Fruit fly (Drosophila melanogaster) whole organism, embryonic: ENCODE data around the gene shd.
A peak's percentile ranks its signal among the peaks of the same experiment; 100 is the strongest.

Experiments
- Abd-B ChIP-seq: fragments of 200-800 bp; sonication (Bioruptor generic); optimal IDR thresholded peaks from 2 replicates; lab custom pipeline; 2018; ENCODE audit warnings: missing biosample characterization, mild to moderate bottlenecking, missing genetic modification characterization, moderate library complexity
- B-H1 ChIP-seq: fragments of 200-800 bp; sonication (Bioruptor generic); IDR thresholded peaks from 3 replicates; pipeline ENCODE4 v1.3.6; 2022; ENCODE audit warnings: missing biosample characterization, missing genetic modification characterization
- BEAF-32 ChIP-seq: fragments of 200-800 bp; sonication (Bioruptor generic); optimal IDR thresholded peaks from 3 replicates; lab custom pipeline; 2017; ENCODE audit warnings: missing biosample characterization, missing genetic modification characterization, mild to moderate bottlenecking, moderate library complexity, missing genetic modification reagents
- Bdp1 ChIP-seq: fragments of 200-800 bp; sonication (Bioruptor generic); optimal IDR thresholded peaks from 3 replicates; lab custom pipeline; 2016; ENCODE audit warnings: missing biosample characterization, missing genetic modification characterization
- CG10147 ChIP-seq: fragments of 200-800 bp; sonication (Bioruptor generic); optimal IDR thresholded peaks from 2 replicates; lab custom pipeline; 2019; ENCODE audit warnings: missing biosample characterization, mild to moderate bottlenecking, missing genetic modification characterization, moderate library complexity
- CG11560 ChIP-seq: fragments of 200-800 bp; sonication (Bioruptor generic); IDR thresholded peaks from 3 replicates; pipeline ENCODE4 v1.3.6; 2022; ENCODE audit warnings: missing biosample characterization, missing genetic modification characterization
- CG15479 ChIP-seq: fragments of 200-800 bp; sonication (Bioruptor generic); optimal IDR thresholded peaks from 3 replicates; lab custom pipeline; 2019; ENCODE audit warnings: missing biosample characterization, mild to moderate bottlenecking, missing genetic modification characterization, moderate library complexity
- CG1603 ChIP-seq: fragments of 200-800 bp; sonication (Bioruptor generic); optimal IDR thresholded peaks from 2 replicates; lab custom pipeline; 2019; ENCODE audit warnings: missing biosample characterization, mild to moderate bottlenecking, missing genetic modification characterization, moderate library complexity
- CG16863 ChIP-seq: fragments of 200-800 bp; sonication (Bioruptor generic); optimal IDR thresholded peaks from 3 replicates; lab custom pipeline; 2016; ENCODE audit warnings: missing biosample characterization, missing genetic modification characterization
- CG18262 ChIP-seq: fragments of 200-800 bp; optimal IDR thresholded peaks from 3 replicates; lab custom pipeline; 2019; ENCODE audit warnings: missing biosample characterization, mild to moderate bottlenecking, missing genetic modification characterization, moderate library complexity
- CG2712 ChIP-seq: fragments of 200-800 bp; optimal IDR thresholded peaks from 3 replicates; lab custom pipeline; 2019; ENCODE audit warnings: missing biosample characterization, mild to moderate bottlenecking, missing genetic modification characterization, moderate library complexity
- CG3163 ChIP-seq: fragments of 200-800 bp; sonication (Bioruptor generic); optimal IDR thresholded peaks from 3 replicates; lab custom pipeline; 2016; ENCODE audit warnings: missing biosample characterization, missing genetic modification characterization
- CG32532 ChIP-seq: fragments of 200-800 bp; sonication (Bioruptor generic); IDR thresholded peaks from 2 replicates; pipeline ENCODE4 v1.3.6; 2022; ENCODE audit warnings: missing biosample characterization, missing genetic modification characterization
- CG32767 ChIP-seq: fragments of 200-800 bp; sonication (Bioruptor generic); IDR thresholded peaks from 2 replicates; pipeline ENCODE4 v1.3.6; 2022; ENCODE audit warnings: missing biosample characterization, missing genetic modification characterization
- CG4617 ChIP-seq: fragments of 200-800 bp; sonication (Bioruptor generic); optimal IDR thresholded peaks from 3 replicates; lab custom pipeline; 2016; ENCODE audit warnings: missing biosample characterization, missing genetic modification characterization, borderline replicate concordance
- CG6175 ChIP-seq: fragments of 200-800 bp; sonication (Bioruptor generic); IDR thresholded peaks from 3 replicates; pipeline ENCODE4 v1.3.6; 2022; ENCODE audit warnings: missing biosample characterization, missing genetic modification characterization
- CG8478 ChIP-seq: fragments of >200 bp; optimal IDR thresholded peaks from 2 replicates; lab custom pipeline; 2018
- CG9817 ChIP-seq: fragments of 200-800 bp; sonication (Bioruptor generic); optimal IDR thresholded peaks from 2 replicates; lab custom pipeline; 2018; ENCODE audit warnings: missing biosample characterization, mild to moderate bottlenecking, missing genetic modification characterization, moderate library complexity
- CG9876 ChIP-seq: fragments of 200-800 bp; sonication (Bioruptor generic); optimal IDR thresholded peaks from 2 replicates; lab custom pipeline; 2016; ENCODE audit warnings: missing biosample characterization, missing genetic modification characterization
- Camta ChIP-seq: fragments of 200-800 bp; sonication (Bioruptor generic); optimal IDR thresholded peaks from 2 replicates; lab custom pipeline; 2016; ENCODE audit warnings: missing biosample characterization, missing genetic modification characterization
- CoRest ChIP-seq: fragments of 200-800 bp; sonication (Bioruptor generic); optimal IDR thresholded peaks from 3 replicates; lab custom pipeline; 2018; ENCODE audit warnings: missing biosample characterization, mild to moderate bottlenecking, missing genetic modification characterization, moderate library complexity
- Dbx ChIP-seq: fragments of 200-800 bp; sonication (Bioruptor generic); IDR thresholded peaks from 3 replicates; pipeline ENCODE4 v1.3.6; 2022; ENCODE audit warnings: missing biosample characterization, missing genetic modification characterization
- Dp ChIP-seq: fragments of 200-800 bp; sonication (Bioruptor generic); optimal IDR thresholded peaks from 2 replicates; lab custom pipeline; 2018; ENCODE audit warnings: missing biosample characterization, mild to moderate bottlenecking, missing genetic modification characterization, moderate library complexity
- Eip74EF ChIP-seq, 2 experiments: fragments of 200-800 bp in 1 of 2; fragments of >200 bp in 1 of 2; sonication (Bioruptor generic) in 1 of 2; optimal IDR thresholded peaks; 2 replicates each; lab custom pipeline; 2017 to 2019; ENCODE audit warnings: missing biosample characterization in 2 of 2, missing genetic modification characterization in 2 of 2, mild to moderate bottlenecking in 1 of 2, moderate library complexity in 1 of 2
- Gug ChIP-seq: fragments of 200-800 bp; sonication (Bioruptor generic); IDR thresholded peaks from 4 replicates; pipeline ENCODE4 v1.3.6; 2022; ENCODE audit warnings: missing biosample characterization, missing genetic modification characterization
- H2.0 ChIP-seq: fragments of 200-800 bp; sonication (Bioruptor generic); IDR thresholded peaks from 2 replicates; pipeline ENCODE4 v1.3.6; 2022; ENCODE audit warnings: missing biosample characterization, missing genetic modification characterization
- HLHmδ ChIP-seq: fragments of 200-800 bp; sonication (Bioruptor generic); optimal IDR thresholded peaks from 2 replicates; lab custom pipeline; 2018; ENCODE audit warnings: missing biosample characterization, mild to moderate bottlenecking, missing genetic modification characterization, moderate library complexity
- Hey ChIP-seq: fragments of 200-800 bp; sonication (Bioruptor generic); optimal IDR thresholded peaks from 3 replicates; lab custom pipeline; 2018; ENCODE audit warnings: missing biosample characterization, mild to moderate bottlenecking, missing genetic modification characterization
- Hmr ChIP-seq: fragments of 200-800 bp; sonication (Bioruptor generic); optimal IDR thresholded peaks from 3 replicates; lab custom pipeline; 2017; ENCODE audit warnings: mild to moderate bottlenecking, missing biosample characterization, missing genetic modification reagents, missing genetic modification characterization
- Hr3 ChIP-seq: fragments of 200-800 bp; sonication (Bioruptor generic); optimal IDR thresholded peaks from 3 replicates; lab custom pipeline; 2016; ENCODE audit warnings: missing biosample characterization, missing genetic modification characterization
- Med ChIP-seq: fragments of 200-800 bp; sonication (Bioruptor generic); peaks from one replicate; lab custom pipeline; 2016; ENCODE audit warnings: missing biosample characterization, missing genetic modification characterization, mild to moderate bottlenecking, inconsistent platforms, moderate library complexity
- NK7.1 ChIP-seq: fragments of 200-800 bp; sonication (Bioruptor generic); optimal IDR thresholded peaks from 3 replicates; lab custom pipeline; 2016; ENCODE audit warnings: missing biosample characterization, missing genetic modification characterization
- Six4 ChIP-seq: fragments of 200-800 bp; sonication (Bioruptor generic); optimal IDR thresholded peaks from 2 replicates; lab custom pipeline; 2016; ENCODE audit warnings: missing biosample characterization, missing genetic modification characterization
- Sry-δ ChIP-seq: fragments of 200-800 bp; sonication (Bioruptor generic); optimal IDR thresholded peaks from 2 replicates; lab custom pipeline; 2016; ENCODE audit warnings: missing biosample characterization, missing genetic modification characterization
- ac ChIP-seq: fragments of 200-800 bp; sonication (Bioruptor generic); optimal IDR thresholded peaks from 3 replicates; lab custom pipeline; 2017; ENCODE audit warnings: missing biosample characterization, mild to moderate bottlenecking, missing genetic modification characterization
- ase ChIP-seq: fragments of 200-800 bp; sonication (Bioruptor generic); IDR thresholded peaks from 3 replicates; pipeline ENCODE4 v1.3.6; 2022; ENCODE audit warnings: missing biosample characterization, missing genetic modification characterization
- ato ChIP-seq: fragments of 200-800 bp; sonication (Bioruptor generic); IDR thresholded peaks from 2 replicates; pipeline ENCODE4 v1.3.6; 2022; ENCODE audit warnings: missing biosample characterization, missing genetic modification characterization; ENCODE audit not compliant: partially characterized antibody
- bigmax ChIP-seq: fragments of 200-800 bp; sonication (Bioruptor generic); optimal IDR thresholded peaks from 2 replicates; lab custom pipeline; 2018; ENCODE audit warnings: missing biosample characterization, mild to moderate bottlenecking, missing genetic modification characterization
- br ChIP-seq: fragments of >200 bp; optimal IDR thresholded peaks from 2 replicates; lab custom pipeline; 2017
- chn ChIP-seq: fragments of 200-800 bp; sonication (Bioruptor generic); optimal IDR thresholded peaks from 2 replicates; lab custom pipeline; 2016; ENCODE audit warnings: missing biosample characterization, missing genetic modification characterization
- dmrt11E ChIP-seq: fragments of 200-800 bp; sonication (Bioruptor generic); optimal IDR thresholded peaks from 3 replicates; lab custom pipeline; 2018; ENCODE audit warnings: missing biosample characterization, mild to moderate bottlenecking, missing genetic modification characterization, moderate library complexity
- hth ChIP-seq: fragments of >200 bp; optimal IDR thresholded peaks from 2 replicates; lab custom pipeline; 2017; ENCODE audit warnings: inconsistent platforms
- mam ChIP-seq: fragments of 200-800 bp; sonication (Bioruptor generic); optimal IDR thresholded peaks from 3 replicates; lab custom pipeline; 2016; ENCODE audit warnings: missing biosample characterization, missing genetic modification characterization
- schlank ChIP-seq: fragments of 200-800 bp; sonication (Bioruptor generic); optimal IDR thresholded peaks from 2 replicates; lab custom pipeline; 2018; ENCODE audit warnings: missing biosample characterization, mild to moderate bottlenecking, missing genetic modification characterization
- stwl ChIP-seq: fragments of 200-800 bp; sonication (Bioruptor generic); optimal IDR thresholded peaks from 3 replicates; lab custom pipeline; 2018; ENCODE audit warnings: missing biosample characterization, mild to moderate bottlenecking, missing genetic modification characterization, moderate library complexity
- tin ChIP-seq: fragments of 200-800 bp; sonication (Bioruptor generic); optimal IDR thresholded peaks from 3 replicates; lab custom pipeline; 2016; ENCODE audit warnings: missing biosample characterization, missing genetic modification characterization
- trem ChIP-seq: fragments of 200-800 bp; optimal IDR thresholded peaks from 3 replicates; lab custom pipeline; 2019; ENCODE audit warnings: missing biosample characterization, mild to moderate bottlenecking, missing genetic modification characterization, moderate library complexity
- trh ChIP-seq: fragments of 200-800 bp; sonication (Bioruptor generic); optimal IDR thresholded peaks from 2 replicates; lab custom pipeline; 2016; ENCODE audit warnings: missing biosample characterization, missing genetic modification characterization
- twi ChIP-seq: fragments of 200-800 bp; optimal IDR thresholded peaks from 2 replicates; lab custom pipeline; 2019; ENCODE audit warnings: missing biosample characterization, mild to moderate bottlenecking, missing genetic modification characterization, moderate library complexity
- usp ChIP-seq: fragments of >200 bp; optimal IDR thresholded peaks from 2 replicates; lab custom pipeline; 2017; ENCODE audit warnings: missing biosample characterization, missing genetic modification characterization
- wdn ChIP-seq: fragments of 200-800 bp; sonication (Bioruptor generic); IDR thresholded peaks from 2 replicates; pipeline ENCODE4 v1.3.6; 2022; ENCODE audit warnings: missing biosample characterization, missing genetic modification characterization

The shd gene

DNA sequence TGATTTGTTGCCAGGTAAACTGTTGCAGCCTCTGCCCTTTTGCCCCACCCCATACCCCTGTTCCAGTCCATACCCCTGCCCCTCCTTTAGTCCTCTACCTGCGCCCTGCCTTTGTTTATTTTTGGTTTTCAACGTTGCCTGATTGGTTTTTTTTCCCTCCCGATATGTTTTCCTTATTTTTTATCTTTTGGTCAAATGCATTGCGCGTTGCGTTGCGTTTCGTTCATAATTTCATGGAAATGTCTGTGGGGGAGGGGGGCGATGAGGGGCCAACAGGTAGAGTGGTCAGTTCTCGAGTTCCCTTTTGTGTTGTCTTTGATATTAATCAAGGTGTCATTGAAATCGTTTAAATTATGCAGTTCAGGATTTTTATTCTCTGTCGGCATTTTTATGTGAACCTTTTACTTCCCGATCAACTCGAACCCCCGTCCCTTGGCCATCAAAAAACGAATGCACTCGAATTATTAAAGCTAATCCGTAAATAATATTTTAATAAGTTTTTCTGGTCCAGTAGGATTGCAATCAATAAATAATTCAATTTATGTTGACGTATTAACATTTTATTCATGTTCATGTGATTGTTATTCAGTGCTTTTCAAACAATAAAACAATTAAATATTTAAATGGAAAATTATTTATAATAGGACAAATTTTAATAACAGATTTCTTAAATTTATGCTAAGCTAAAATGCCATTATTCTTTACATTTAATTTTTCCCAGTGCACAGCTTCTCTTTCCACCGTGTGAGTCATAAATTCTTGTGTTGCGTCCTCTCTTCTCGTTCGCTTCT lies 20.7 kb downstream of the shd start (continued):
- no peak for TF ChIP-seq ato (GFP tag; lab: Robert Waterston, UW)
- TF ChIP-seq H2.0 (GFP tag; lab: Robert Waterston, UW) = no peak
- TF ChIP-seq dmrt11E (tag; lab: Kevin White, UChicago) = peak; percentile 98
- no peak for TF ChIP-seq B-H1 (GFP tag; lab: Robert Waterston, UW)
- TF ChIP-seq Hmr (GFP tag; lab: Kevin White, UChicago) = no peak
- no peak for TF ChIP-seq CG6175 (GFP tag; lab: Robert Waterston, UW)
- no peak for TF ChIP-seq HLHmδ (GFP tag; lab: Kevin White, UChicago)
- TF ChIP-seq Dbx = no peak
- no peak for TF ChIP-seq br
- peak; percentile 64 for TF ChIP-seq twi (tag; lab: Kevin White, UChicago)
- TF ChIP-seq Abd-B (GFP tag; lab: Kevin White, UChicago) = peak; percentile 77
- TF ChIP-seq CG4617 (GFP tag; lab: Kevin White, UChicago) = no peak
- no peak for TF ChIP-seq hth (lab: Kevin White, UChicago)
- no peak for TF ChIP-seq Med (GFP tag; lab: Kevin White, UChicago)
- no peak for TF ChIP-seq schlank (tag; lab: Kevin White, UChicago)
- TF ChIP-seq Six4 (GFP tag; lab: Kevin White, UChicago) = peak; percentile 72
- no peak for TF ChIP-seq CG11560
- TF ChIP-seq wdn = no peak
- no peak for TF ChIP-seq mam (GFP tag; lab: Kevin White, UChicago)
- no peak for TF ChIP-seq CG9876 (GFP tag; lab: Kevin White, UChicago)
- peak; percentile 96 for TF ChIP-seq CG2712 (tag; lab: Kevin White, UChicago)
- TF ChIP-seq CG10147 = no peak
- TF ChIP-seq NK7.1 (GFP tag; lab: Kevin White, UChicago) = no peak
- no peak for TF ChIP-seq Sry-δ (GFP tag; lab: Kevin White, UChicago)
- TF ChIP-seq BEAF-32 (GFP tag; lab: Kevin White, UChicago) = no peak
- peak; percentile 7 for TF ChIP-seq chn (GFP tag; lab: Kevin White, UChicago)
- TF ChIP-seq usp (GFP tag; lab: Kevin White, UChicago) = no peak
- no peak; the same call in 2 of the 3 replicates for TF ChIP-seq ase (GFP tag; lab: Robert Waterston, UW)
- TF ChIP-seq tin (GFP tag; lab: Kevin White, UChicago) = peak; percentile 63
- TF ChIP-seq Hey (tag; lab: Kevin White, UChicago) = no peak
- no peak for TF ChIP-seq CG8478 (lab: Kevin White, UChicago)
- TF ChIP-seq CG32532 (GFP tag; lab: Robert Waterston, UW) = no peak
- TF ChIP-seq Hr3 (GFP tag; lab: Kevin White, UChicago) = peak; percentile 69
- TF ChIP-seq CG15479 (GFP tag; lab: Kevin White, UChicago) = peak; percentile 95
- TF ChIP-seq trem (tag; lab: Kevin White, UChicago) = peak; percentile 93
- TF ChIP-seq Eip74EF (GFP tag; optimal IDR thresholded peaks at IDR 0.05; lab: Kevin White, UChicago) = peak in 1 of 2 experiments; percentile 52
- TF ChIP-seq ac (GFP tag; lab: Kevin White, UChicago) = peak; percentile 64
- TF ChIP-seq CG16863 (GFP tag; lab: Kevin White, UChicago) = no peak
- TF ChIP-seq CG1603 (tag; lab: Kevin White, UChicago) = peak; percentile 40
- TF ChIP-seq Camta (GFP tag; lab: Kevin White, UChicago) = peak; percentile 47
- no peak for TF ChIP-seq CG32767
- TF ChIP-seq Gug (GFP tag; lab: Robert Waterston, UW) = no peak
- TF ChIP-seq bigmax (GFP tag; lab: Kevin White, UChicago) = no peak
- no peak for TF ChIP-seq stwl (tag; lab: Kevin White, UChicago)
- TF ChIP-seq CG3163 = no peak
- TF ChIP-seq CG9817 (tag; lab: Kevin White, UChicago) = no peak
- TF ChIP-seq CG18262 = peak; percentile 96
- peak; percentile 39 for TF ChIP-seq trh (GFP tag; lab: Kevin White, UChicago)
- peak; percentile 83 for TF ChIP-seq CoRest (tag; lab: Kevin White, UChicago)
- TF ChIP-seq Bdp1 (GFP tag; lab: Kevin White, UChicago) = no peak
- TF ChIP-seq Dp (GFP tag; lab: Kevin White, UChicago) = no peak
